Fruit fly (Drosophila melanogaster): ENCODE results near the gene Adgf-A2.

dm6 chr3L:17791067-17791466 lies 27.1 kb upstream of the Adgf-A2 start:
- TF ChIP-seq CTCF (optimal IDR thresholded peaks at IDR 0.05) (no peak), CG8478 (optimal IDR thresholded peaks at IDR 0.05) (no peak)

All from S2 (cell line).